Fruit fly (Drosophila melanogaster): Measurements from ENCODE around the gene obst-E.

obst-E gene

dm6 chr2L:5778157-5778556 lies 12.2 kb upstream of the obst-E start (continued):
- TF ChIP-seq Awh (GFP tag; IDR thresholded peaks at IDR 0.05) (no peak), PHDP (tag; optimal IDR thresholded peaks at IDR 0.05) (peak; percentile 19), CG13296 (GFP tag; optimal IDR thresholded peaks at IDR 0.05) (no peak), bowl (GFP tag; IDR thresholded peaks at IDR 0.05) (no peak), Six4 (GFP tag; optimal IDR thresholded peaks at IDR 0.05) (no peak), CG6791 (GFP tag; IDR thresholded peaks at IDR 0.05; ENCODE audit: partially characterized antibody) (peak; percentile 72), dysf (GFP tag; IDR thresholded peaks at IDR 0.05) (peak; percentile 66), aop (GFP tag; IDR thresholded peaks at IDR 0.05) (no peak), chn (GFP tag; optimal IDR thresholded peaks at IDR 0.05) (no peak), pita (GFP tag; optimal IDR thresholded peaks at IDR 0.05) (no peak), ERR (GFP tag; optimal IDR thresholded peaks at IDR 0.05) (no peak), CG9876 (GFP tag; optimal IDR thresholded peaks at IDR 0.05) (no peak), ftz-f1 (GFP tag; optimal IDR thresholded peaks at IDR 0.05) (no peak), CG1529 (GFP tag; optimal IDR thresholded peaks at IDR 0.05) (no peak), pho (GFP tag; optimal IDR thresholded peaks at IDR 0.05) (no peak), CG5953 (GFP tag; IDR thresholded peaks at IDR 0.05) (no peak), salm (tag; optimal IDR thresholded peaks at IDR 0.05) (no peak), bigmax (GFP tag; optimal IDR thresholded peaks at IDR 0.05) (no peak), ssp (GFP tag; IDR thresholded peaks at IDR 0.05) (no peak), zfh1 (GFP tag; IDR thresholded peaks at IDR 0.05) (no peak), dmrt99B (tag; optimal IDR thresholded peaks at IDR 0.05) (peak; percentile 50), scrt (GFP tag; optimal IDR thresholded peaks at IDR 0.05) (peak; percentile 42), grau (tag; optimal IDR thresholded peaks at IDR 0.05) (peak; percentile 40), nau (GFP tag; optimal IDR thresholded peaks at IDR 0.05) (no peak), tgo (GFP tag; IDR thresholded peaks at IDR 0.05) (no peak), H15 (GFP tag; IDR thresholded peaks at IDR 0.05) (no peak), wek (GFP tag; optimal IDR thresholded peaks at IDR 0.05) (no peak), Bgb (GFP tag; IDR thresholded peaks at IDR 0.05; ENCODE audit: partially characterized antibody) (peak; percentile 54), ranshi (GFP tag; IDR thresholded peaks at IDR 0.05) (no peak), Lhr (GFP tag; optimal IDR thresholded peaks at IDR 0.05) (no peak), br (optimal IDR thresholded peaks at IDR 0.05) (no peak), Gsc (GFP tag; IDR thresholded peaks at IDR 0.05) (no peak), Opbp (GFP tag; IDR thresholded peaks at IDR 0.05; ENCODE audit: partially characterized antibody) (no peak), BtbVII (GFP tag; optimal IDR thresholded peaks at IDR 0.05) (peak; percentile 5), CG7963 (GFP tag; IDR thresholded peaks at IDR 0.05; ENCODE audit: partially characterized antibody) (peak; percentile 45; the same call in 1 of the 3 replicates), lola (GFP tag; optimal IDR thresholded peaks at IDR 0.05) (no peak), NK7.1 (GFP tag; optimal IDR thresholded peaks at IDR 0.05) (no peak), Rfx (GFP tag; IDR thresholded peaks at IDR 0.05) (0 out of 2 replicates have a peak, but pooled peaks have one; percentile 32), tap (tag; optimal IDR thresholded peaks at IDR 0.05) (no peak), CG11093 (GFP tag; IDR thresholded peaks at IDR 0.05) (no peak), CG4854 (GFP tag; optimal IDR thresholded peaks at IDR 0.05) (no peak), Xbp1 (GFP tag; optimal IDR thresholded peaks at IDR 0.05) (no peak), bbx (GFP tag; IDR thresholded peaks at IDR 0.05; ENCODE audit: partially characterized antibody) (peak; percentile 19; the same call in 1 of the 2 replicates), Elba2 (GFP tag; optimal IDR thresholded peaks at IDR 0.05) (no peak), CG3726 (GFP tag; IDR thresholded peaks at IDR 0.05) (no peak), knrl (GFP tag; IDR thresholded peaks at IDR 0.05; ENCODE audit: partially characterized antibody) (no peak), Mes4 (GFP tag; optimal IDR thresholded peaks at IDR 0.05) (no peak), CG14860 (GFP tag; IDR thresholded peaks at IDR 0.05; ENCODE audit: partially characterized antibody) (peak; percentile 71), fd96Cb (tag; optimal IDR thresholded peaks at IDR 0.05) (no peak), CG18619 (GFP tag; optimal IDR thresholded peaks at IDR 0.05) (no peak), CG7556 (GFP tag; optimal IDR thresholded peaks at IDR 0.05) (peak; percentile 18), sens-2 (GFP tag; IDR thresholded peaks at IDR 0.05) (no peak)

Measured in whole organism, embryonic.